Fruit fly (Drosophila melanogaster) whole organism, embryonic: ENCODE data around the gene Atx-1.

Source experiments
- Bgb ChIP-seq: fragments of 200-800 bp; sonication (Bioruptor generic); IDR thresholded peaks from 2 replicates; pipeline ENCODE4 v1.3.6; 2022; ENCODE audit warnings: missing biosample characterization, missing genetic modification characterization; ENCODE audit not compliant: partially characterized antibody
- CG10147 ChIP-seq: fragments of 200-800 bp; sonication (Bioruptor generic); optimal IDR thresholded peaks from 2 replicates; lab custom pipeline; 2019; ENCODE audit warnings: missing biosample characterization, mild to moderate bottlenecking, missing genetic modification characterization, moderate library complexity
- CG10274 ChIP-seq: fragments of 200-800 bp; sonication (Bioruptor generic); optimal IDR thresholded peaks from 3 replicates; lab custom pipeline; 2017; ENCODE audit warnings: missing biosample characterization, mild to moderate bottlenecking, missing genetic modification characterization
- CG11695 ChIP-seq: fragments of 200-800 bp; sonication (Bioruptor generic); IDR thresholded peaks from 3 replicates; pipeline ENCODE4 v1.3.6; 2022; ENCODE audit warnings: missing biosample characterization, missing genetic modification characterization
- CG12104 ChIP-seq: fragments of 200-800 bp; sonication (Bioruptor generic); optimal IDR thresholded peaks from 3 replicates; lab custom pipeline; 2016; ENCODE audit warnings: missing biosample characterization, missing genetic modification characterization
- CG12219 ChIP-seq: fragments of 200-800 bp; sonication (Bioruptor generic); optimal IDR thresholded peaks from 3 replicates; lab custom pipeline; 2018; ENCODE audit warnings: missing biosample characterization, mild to moderate bottlenecking, missing genetic modification characterization
- CG12769 ChIP-seq: fragments of 200-800 bp; sonication (Bioruptor generic); optimal IDR thresholded peaks from 2 replicates; lab custom pipeline; 2019; ENCODE audit warnings: missing biosample characterization, mild to moderate bottlenecking, missing genetic modification characterization, moderate library complexity
- CG12942 ChIP-seq: fragments of 200-800 bp; sonication (Bioruptor generic); optimal IDR thresholded peaks from 3 replicates; lab custom pipeline; 2016; ENCODE audit warnings: missing biosample characterization, missing genetic modification characterization
- CG13296 ChIP-seq: fragments of 200-800 bp; sonication (Bioruptor generic); optimal IDR thresholded peaks from 3 replicates; lab custom pipeline; 2018; ENCODE audit warnings: missing biosample characterization, mild to moderate bottlenecking, missing genetic modification characterization
- CG13624 ChIP-seq: fragments of 200-800 bp; sonication (Bioruptor generic); optimal IDR thresholded peaks from 2 replicates; lab custom pipeline; 2016; ENCODE audit warnings: missing biosample characterization, missing genetic modification characterization
- CG13775 ChIP-seq: fragments of 200-800 bp; sonication (Bioruptor generic); optimal IDR thresholded peaks from 3 replicates; lab custom pipeline; 2017; ENCODE audit warnings: missing biosample characterization, mild to moderate bottlenecking, missing genetic modification characterization
- CG14441 ChIP-seq: fragments of 200-800 bp; sonication (Bioruptor generic); IDR thresholded peaks from 2 replicates; pipeline ENCODE4 v1.3.6; 2022; ENCODE audit warnings: missing biosample characterization, missing genetic modification characterization
- CG15073 ChIP-seq: fragments of 200-800 bp; sonication (Bioruptor generic); optimal IDR thresholded peaks from 2 replicates; lab custom pipeline; 2016; ENCODE audit warnings: missing biosample characterization, missing genetic modification characterization
- CG15479 ChIP-seq: fragments of 200-800 bp; sonication (Bioruptor generic); optimal IDR thresholded peaks from 3 replicates; lab custom pipeline; 2019; ENCODE audit warnings: missing biosample characterization, mild to moderate bottlenecking, missing genetic modification characterization, moderate library complexity
- CG15601 ChIP-seq: fragments of 200-800 bp; sonication (Bioruptor generic); optimal IDR thresholded peaks from 3 replicates; lab custom pipeline; 2019; ENCODE audit warnings: missing biosample characterization, mild to moderate bottlenecking, missing genetic modification characterization, moderate library complexity
- CG17802 ChIP-seq: fragments of 200-800 bp; sonication (Bioruptor generic); optimal IDR thresholded peaks from 2 replicates; lab custom pipeline; 2018; ENCODE audit warnings: missing biosample characterization, mild to moderate bottlenecking, missing genetic modification characterization, moderate library complexity
- CG18011 ChIP-seq: fragments of 200-800 bp; sonication (Bioruptor generic); optimal IDR thresholded peaks from 2 replicates; lab custom pipeline; 2017; ENCODE audit warnings: missing biosample characterization, missing genetic modification characterization, mild to moderate bottlenecking, moderate library complexity, missing genotype
- CG3163 ChIP-seq: fragments of 200-800 bp; sonication (Bioruptor generic); optimal IDR thresholded peaks from 3 replicates; lab custom pipeline; 2016; ENCODE audit warnings: missing biosample characterization, missing genetic modification characterization
- CG32532 ChIP-seq: fragments of 200-800 bp; sonication (Bioruptor generic); IDR thresholded peaks from 2 replicates; pipeline ENCODE4 v1.3.6; 2022; ENCODE audit warnings: missing biosample characterization, missing genetic modification characterization
- CG32767 ChIP-seq: fragments of 200-800 bp; sonication (Bioruptor generic); IDR thresholded peaks from 2 replicates; pipeline ENCODE4 v1.3.6; 2022; ENCODE audit warnings: missing biosample characterization, missing genetic modification characterization
- CG33557 ChIP-seq: fragments of 200-800 bp; sonication (Bioruptor generic); optimal IDR thresholded peaks from 2 replicates; lab custom pipeline; 2019; ENCODE audit warnings: missing biosample characterization, mild to moderate bottlenecking, missing genetic modification characterization, moderate library complexity
- CG3407 ChIP-seq: fragments of 200-800 bp; sonication (Bioruptor generic); optimal IDR thresholded peaks from 2 replicates; lab custom pipeline; 2018; ENCODE audit warnings: missing biosample characterization, mild to moderate bottlenecking, missing genetic modification characterization
- CG4360 ChIP-seq: fragments of 200-800 bp; sonication (Bioruptor generic); IDR thresholded peaks from 2 replicates; pipeline ENCODE4 v1.3.6; 2022; ENCODE audit warnings: missing biosample characterization, missing genetic modification characterization
- CG4730 ChIP-seq: fragments of 200-800 bp; sonication (Bioruptor generic); IDR thresholded peaks from 2 replicates; pipeline ENCODE4 v1.3.6; 2022; ENCODE audit warnings: missing biosample characterization, missing genetic modification characterization
- CG6272 ChIP-seq: fragments of 200-800 bp; sonication (Bioruptor generic); IDR thresholded peaks from 2 replicates; pipeline ENCODE4 v1.3.6; 2022; ENCODE audit warnings: missing biosample characterization, missing genetic modification characterization
- CHES-1-like ChIP-seq: fragments of 200-800 bp; sonication (Bioruptor generic); optimal IDR thresholded peaks from 2 replicates; lab custom pipeline; 2016; ENCODE audit warnings: missing biosample characterization, missing genetic modification characterization
- CoRest ChIP-seq: fragments of 200-800 bp; sonication (Bioruptor generic); optimal IDR thresholded peaks from 3 replicates; lab custom pipeline; 2018; ENCODE audit warnings: missing biosample characterization, mild to moderate bottlenecking, missing genetic modification characterization, moderate library complexity
- CrebB ChIP-seq: fragments of 200-800 bp; sonication (Bioruptor generic); optimal IDR thresholded peaks from 3 replicates; lab custom pipeline; 2018; ENCODE audit warnings: missing biosample characterization, mild to moderate bottlenecking, missing genetic modification characterization
- Hey ChIP-seq: fragments of 200-800 bp; sonication (Bioruptor generic); optimal IDR thresholded peaks from 3 replicates; lab custom pipeline; 2018; ENCODE audit warnings: missing biosample characterization, mild to moderate bottlenecking, missing genetic modification characterization
- MBD-R2 ChIP-seq: fragments of 200-800 bp; sonication (Bioruptor generic); IDR thresholded peaks from 2 replicates; pipeline ENCODE4 v1.3.6; 2022; ENCODE audit warnings: missing biosample characterization, missing genetic modification characterization
- MTF-1 ChIP-seq: fragments of 200-800 bp; sonication (Bioruptor generic); optimal IDR thresholded peaks from 2 replicates; lab custom pipeline; 2018; ENCODE audit warnings: missing biosample characterization, mild to moderate bottlenecking, missing genetic modification characterization, borderline replicate concordance
- Mad ChIP-seq: fragments of 200-800 bp; sonication (Bioruptor generic); optimal IDR thresholded peaks from 2 replicates; lab custom pipeline; 2016; ENCODE audit warnings: missing biosample characterization, missing genetic modification characterization
- Max ChIP-seq: fragments of 200-800 bp; sonication (Bioruptor generic); optimal IDR thresholded peaks from 2 replicates; lab custom pipeline; 2016; ENCODE audit warnings: missing biosample characterization, mild to moderate bottlenecking, missing genetic modification characterization
- NFAT ChIP-seq: fragments of 200-800 bp; sonication (Bioruptor generic); IDR thresholded peaks from 2 replicates; pipeline ENCODE4 v1.3.6; 2022; ENCODE audit warnings: missing biosample characterization, missing genetic modification characterization
- Pdp1 ChIP-seq, 2 experiments: fragments of 200-800 bp; sonication (Bioruptor generic); optimal IDR thresholded peaks; 3 replicates each; lab custom pipeline; 2016; ENCODE audit warnings: missing biosample characterization in 2 of 2, missing genetic modification characterization in 2 of 2, mild to moderate bottlenecking in 1 of 2, moderate library complexity in 1 of 2
- Poxn ChIP-seq: fragments of 200-800 bp; sonication (Bioruptor generic); IDR thresholded peaks from 2 replicates; pipeline ENCODE4 v1.3.6; 2022; ENCODE audit warnings: missing biosample characterization, missing genetic modification characterization
- ara ChIP-seq: fragments of 200-800 bp; sonication (Bioruptor generic); IDR thresholded peaks from 2 replicates; pipeline ENCODE4 v1.3.6; 2022; ENCODE audit warnings: missing biosample characterization, missing genetic modification characterization
- btn ChIP-seq: fragments of 200-800 bp; sonication (Bioruptor generic); optimal IDR thresholded peaks from 2 replicates; lab custom pipeline; 2016; ENCODE audit warnings: missing biosample characterization, missing genetic modification characterization
- chinmo ChIP-seq: fragments of 200-800 bp; sonication (Bioruptor generic); IDR thresholded peaks from 4 replicates; pipeline ENCODE4 v1.3.6; 2022; ENCODE audit warnings: missing biosample characterization, missing genetic modification characterization; ENCODE audit not compliant: partially characterized antibody
- dan ChIP-seq: fragments of 200-800 bp; sonication (Bioruptor generic); IDR thresholded peaks from 2 replicates; pipeline ENCODE4 v1.3.6; 2022; ENCODE audit warnings: missing biosample characterization, missing genetic modification characterization
- eve ChIP-seq, 2 experiments: fragments of >200 bp; optimal IDR thresholded peaks; 2 replicates each; lab custom pipeline; 2017; ENCODE audit warnings: missing biosample characterization in 2 of 2, missing genetic modification characterization in 2 of 2
- hbn ChIP-seq: fragments of 200-800 bp; sonication (Bioruptor generic); IDR thresholded peaks from 2 replicates; pipeline ENCODE4 v1.3.6; 2022; ENCODE audit warnings: missing biosample characterization, missing genetic modification characterization; ENCODE audit not compliant: partially characterized antibody
- kah ChIP-seq: fragments of 200-800 bp; sonication (Bioruptor generic); optimal IDR thresholded peaks from 2 replicates; lab custom pipeline; 2018; ENCODE audit warnings: missing biosample characterization, mild to moderate bottlenecking, missing genetic modification characterization
- nom ChIP-seq: fragments of 200-800 bp; sonication (Bioruptor generic); optimal IDR thresholded peaks from 2 replicates; lab custom pipeline; 2017; ENCODE audit warnings: missing biosample characterization, missing genetic modification characterization, mild to moderate bottlenecking, moderate library complexity, missing genetic modification reagents
- onecut ChIP-seq: fragments of 200-800 bp; sonication (Bioruptor generic); IDR thresholded peaks from 2 replicates; pipeline ENCODE4 v1.3.6; 2022; ENCODE audit warnings: missing biosample characterization, missing genetic modification characterization
- row ChIP-seq: fragments of 200-800 bp; sonication (Bioruptor generic); IDR thresholded peaks from 3 replicates; pipeline ENCODE4 v1.3.6; 2022; ENCODE audit warnings: missing biosample characterization, missing genetic modification characterization
- run ChIP-seq: fragments of 200-800 bp; sonication (Bioruptor generic); optimal IDR thresholded peaks from 3 replicates; lab custom pipeline; 2018; ENCODE audit warnings: missing biosample characterization, mild to moderate bottlenecking, missing genetic modification characterization
- sug ChIP-seq: fragments of 200-800 bp; optimal IDR thresholded peaks from 2 replicates; lab custom pipeline; 2019; ENCODE audit warnings: missing biosample characterization, mild to moderate bottlenecking, missing genetic modification characterization, moderate library complexity
- tx ChIP-seq: fragments of 200-800 bp; sonication (Bioruptor generic); optimal IDR thresholded peaks from 2 replicates; lab custom pipeline; 2016; ENCODE audit warnings: missing biosample characterization, missing genetic modification characterization
- unpg ChIP-seq: fragments of 200-800 bp; sonication (Bioruptor generic); optimal IDR thresholded peaks from 3 replicates; lab custom pipeline; 2018; ENCODE audit warnings: missing biosample characterization, mild to moderate bottlenecking, missing genetic modification characterization, moderate library complexity
- vnd ChIP-seq: fragments of 200-800 bp; sonication (Bioruptor generic); IDR thresholded peaks from 3 replicates; pipeline ENCODE4 v1.3.6; 2022; ENCODE audit warnings: missing biosample characterization, missing genetic modification characterization; ENCODE audit not compliant: partially characterized antibody

The Atx-1 gene

dm6 chrX:6853384-6853783 is 30.4 kb downstream of the Atx-1 start (continued):
- TF ChIP-seq Poxn (no peak), hbn (GFP tag; lab: Robert Waterston, UW) (no peak), Hey (no peak), CG6272 (GFP tag; lab: Robert Waterston, UW) (no peak), onecut (GFP tag; lab: Robert Waterston, UW) (no peak; the same call in 1 of the 2 replicates), eve (GFP tag; optimal IDR thresholded peaks at IDR 0.05; lab: Kevin White, UChicago) (no peak), CG4360 (GFP tag; lab: Robert Waterston, UW) (peak; percentile 75), CG13775 (GFP tag; lab: Kevin White, UChicago) (no peak), CG33557 (GFP tag; lab: Kevin White, UChicago) (peak; percentile 5), CG17802 (no peak), unpg (GFP tag; lab: Kevin White, UChicago) (no peak), CG12104 (no peak), CG12942 (GFP tag; lab: Kevin White, UChicago) (no peak), Mad (GFP tag; lab: Kevin White, UChicago) (no peak), CG3407 (no peak), MTF-1 (no peak), CG11695 (no peak), CG32532 (GFP tag; lab: Robert Waterston, UW) (peak; percentile 28; the same call in 1 of the 2 replicates), sug (tag; lab: Kevin White, UChicago) (peak; percentile 53), CG12219 (no peak), chinmo (peak; percentile 88; the same call in 3 of the 4 replicates), tx (no peak), Bgb (no peak), CG18011 (GFP tag; lab: Kevin White, UChicago) (no peak), CG15073 (GFP tag; lab: Kevin White, UChicago) (no peak), row (GFP tag; lab: Robert Waterston, UW) (peak; percentile 34; the same call in 1 of the 3 replicates), CG3163 (peak; percentile 24), CG13624 (GFP tag; lab: Kevin White, UChicago) (no peak), MBD-R2 (GFP tag; lab: Robert Waterston, UW) (no peak), CrebB (peak; percentile 23), nom (GFP tag; lab: Kevin White, UChicago) (peak; percentile 63), ara (GFP tag; lab: Robert Waterston, UW) (no peak), run (tag; lab: Kevin White, UChicago) (no peak), CG15479 (GFP tag; lab: Kevin White, UChicago) (peak; percentile 65), vnd (no peak), NFAT (GFP tag; lab: Robert Waterston, UW) (no peak), btn (GFP tag; lab: Kevin White, UChicago) (no peak), CG12769 (peak; percentile 49), CG15601 (tag; lab: Kevin White, UChicago) (no peak), CG10147 (GFP tag; lab: Kevin White, UChicago) (no peak), Max (GFP tag; lab: Kevin White, UChicago) (no peak), CG13296 (GFP tag; lab: Kevin White, UChicago) (no peak), CoRest (tag; lab: Kevin White, UChicago) (peak; percentile 26), CG32767 (GFP tag; lab: Robert Waterston, UW) (peak; percentile 66; the same call in 1 of the 2 replicates), Pdp1 (GFP tag; optimal IDR thresholded peaks at IDR 0.05; lab: Kevin White, UChicago) (no peak), CG4730 (GFP tag; lab: Robert Waterston, UW) (no peak), kah (GFP tag; lab: Kevin White, UChicago) (no peak), CG14441 (no peak), CHES-1-like (GFP tag; lab: Kevin White, UChicago) (no peak), dan (GFP tag; lab: Robert Waterston, UW) (no peak), CG10274 (GFP tag; lab: Kevin White, UChicago) (no peak)
